Worm (Caenorhabditis elegans) whole organism, young adult: ENCODE measurements around the gene C38C3.3.

Source experiments
- B0019.2 ChIP-seq: fragments of 200-800 bp; sonication (Bioruptor generic); conservative IDR thresholded peaks from 2 replicates; pipeline ENCODE4 v1.3.6; 2022; ENCODE audit warnings: missing genetic modification reagents, missing genetic modification characterization, missing compliant biosample characterization
- C06A6.2 ChIP-seq: fragments of 200-800 bp; sonication (Bioruptor generic); conservative IDR thresholded peaks from 2 replicates; pipeline ENCODE4 v1.3.6; 2022; ENCODE audit warnings: missing genetic modification characterization, missing compliant biosample characterization
- D2030.7 ChIP-seq: fragments of 200-800 bp; sonication (Bioruptor generic); IDR thresholded peaks from 2 replicates; pipeline ENCODE4 v1.3.6; 2022; ENCODE audit warnings: missing genetic modification reagents, missing genetic modification characterization, missing compliant biosample characterization
- F33H1.4 ChIP-seq: fragments of 200-800 bp; sonication (Bioruptor generic); IDR thresholded peaks from 2 replicates; pipeline ENCODE4 v1.3.6; 2022; ENCODE audit warnings: missing genetic modification reagents, missing genetic modification characterization, missing compliant biosample characterization
- F39B2.1 ChIP-seq: fragments of 200-800 bp; sonication (Bioruptor generic); IDR thresholded peaks from 2 replicates; pipeline ENCODE4 v1.3.6; 2022; ENCODE audit warnings: missing genetic modification reagents, missing genetic modification characterization, missing compliant biosample characterization
- F49E8.2 ChIP-seq: sonication (generic microtip); optimal IDR thresholded peaks from 3 replicates; lab custom pipeline; 2017; ENCODE audit warnings: missing genetic modification characterization, mild to moderate bottlenecking, missing compliant biosample characterization, antibody characterized with exemption, moderate library complexity; ENCODE audit not compliant: insufficient read depth
- F52B5.7 ChIP-seq: sonication (generic microtip); optimal IDR thresholded peaks from 2 replicates; lab custom pipeline; 2016; ENCODE audit warnings: mild to moderate bottlenecking, missing genetic modification characterization, missing compliant biosample characterization
- F57C9.4 ChIP-seq: sonication (generic microtip); optimal IDR thresholded peaks from 2 replicates; lab custom pipeline; 2017; ENCODE audit warnings: mild to moderate bottlenecking, missing genetic modification characterization, missing compliant biosample characterization
- K11D2.4 ChIP-seq: fragments of 200-800 bp; sonication (Bioruptor generic); IDR thresholded peaks from 2 replicates; pipeline ENCODE4 v1.3.6; 2022; ENCODE audit warnings: missing genetic modification reagents, missing genetic modification characterization, missing compliant biosample characterization
- T07F8.4 ChIP-seq: sonication (generic microtip); optimal IDR thresholded peaks from 2 replicates; lab custom pipeline; 2016; ENCODE audit warnings: mild to moderate bottlenecking, missing genetic modification characterization, moderate library complexity, missing compliant biosample characterization
- Y79H2A.3 ChIP-seq: fragments of 200-800 bp; sonication (Bioruptor generic); conservative IDR thresholded peaks from 2 replicates; pipeline ENCODE4 v1.3.6; 2022; ENCODE audit warnings: missing genetic modification reagents, missing genetic modification characterization, missing compliant biosample characterization
- ZK185.1 ChIP-seq: sonication (generic microtip); optimal IDR thresholded peaks from 2 replicates; lab custom pipeline; 2016; ENCODE audit warnings: mild to moderate bottlenecking, missing genetic modification characterization, missing compliant biosample characterization; ENCODE audit not compliant: poor library complexity, severe bottlenecking
- aptf-3 ChIP-seq: fragments of 200-800 bp; sonication (Bioruptor generic); IDR thresholded peaks from 2 replicates; pipeline ENCODE4 v1.3.6; 2022; ENCODE audit warnings: missing genetic modification characterization, missing compliant biosample characterization
- atf-7 ChIP-seq: sonication (generic microtip); optimal IDR thresholded peaks from 2 replicates; lab custom pipeline; 2017; ENCODE audit warnings: mild to moderate bottlenecking, missing genetic modification characterization, missing compliant biosample characterization
- athp-1 ChIP-seq: sonication (generic microtip); optimal IDR thresholded peaks from 2 replicates; lab custom pipeline; 2017; ENCODE audit warnings: mild to moderate bottlenecking, missing genetic modification characterization, missing compliant biosample characterization
- attf-5 ChIP-seq: fragments of 200-800 bp; sonication (Bioruptor generic); optimal IDR thresholded peaks from 2 replicates; lab custom pipeline; 2018; ENCODE audit warnings: mild to moderate bottlenecking, missing genetic modification characterization, missing compliant biosample characterization
- ceh-100 ChIP-seq: fragments of 200-800 bp; sonication (Bioruptor generic); IDR thresholded peaks from 2 replicates; pipeline ENCODE4 v1.3.6; 2022; ENCODE audit warnings: missing genetic modification reagents, missing genetic modification characterization, missing compliant biosample characterization
- ceh-79 ChIP-seq: sonication (generic microtip); optimal IDR thresholded peaks from 2 replicates; lab custom pipeline; 2017; ENCODE audit warnings: mild to moderate bottlenecking, missing genetic modification characterization, missing compliant biosample characterization
- ceh-91 ChIP-seq: fragments of 200-800 bp; sonication (Bioruptor generic); IDR thresholded peaks from 2 replicates; pipeline ENCODE4 v1.3.6; 2022; ENCODE audit warnings: missing genetic modification reagents, missing genetic modification characterization, missing compliant biosample characterization
- dpff-1 ChIP-seq: sonication (generic microtip); optimal IDR thresholded peaks from 2 replicates; lab custom pipeline; 2017; ENCODE audit warnings: mild to moderate bottlenecking, missing genetic modification characterization, missing compliant biosample characterization
- ekl-4 ChIP-seq: fragments of 200-800 bp; sonication (Bioruptor generic); IDR thresholded peaks from 2 replicates; pipeline ENCODE4 v1.3.6; 2022; ENCODE audit warnings: missing genetic modification reagents, missing genetic modification characterization, missing compliant biosample characterization
- ets-4 ChIP-seq: fragments of 200-800 bp; sonication (Bioruptor generic); optimal IDR thresholded peaks from 2 replicates; lab custom pipeline; 2018; ENCODE audit warnings: mild to moderate bottlenecking, missing genetic modification characterization, missing compliant biosample characterization
- hmg-1.2 ChIP-seq: fragments of 200-800 bp; sonication (Bioruptor generic); IDR thresholded peaks from 2 replicates; pipeline ENCODE4 v1.3.6; 2022; ENCODE audit warnings: missing genetic modification reagents, missing genetic modification characterization, missing compliant biosample characterization
- hrde-1 ChIP-seq: sonication (generic microtip); optimal IDR thresholded peaks from 2 replicates; lab custom pipeline; 2016; ENCODE audit warnings: missing genetic modification characterization, mild to moderate bottlenecking, missing compliant biosample characterization, moderate library complexity, missing genotype, missing genetic modification reagents, borderline replicate concordance
- hsf-1 ChIP-seq: fragments of 200-800 bp; sonication (Bioruptor generic); IDR thresholded peaks from 2 replicates; pipeline ENCODE4 v1.3.6; 2022; ENCODE audit warnings: missing genetic modification reagents, missing genetic modification characterization, missing compliant biosample characterization
- let-526 ChIP-seq: fragments of 200-800 bp; sonication (Bioruptor generic); IDR thresholded peaks from 2 replicates; pipeline ENCODE4 v1.3.6; 2022; ENCODE audit warnings: missing genetic modification reagents, missing genetic modification characterization, missing compliant biosample characterization
- lin-35 ChIP-seq, 3 experiments: fragments of 150-350 bp in 2 of 3; sonication (generic microtip) in 1 of 3; optimal IDR thresholded peaks; 2 replicates each; lab custom pipeline; 2014 to 2018; ENCODE audit warnings: missing biosample characterization in 3 of 3, missing genetic modification characterization in 3 of 3, missing genetic modification reagents in 3 of 3
- lir-1 ChIP-seq: fragments of 200-800 bp; sonication (Bioruptor generic); conservative IDR thresholded peaks from 2 replicates; pipeline ENCODE4 v1.3.6; 2022; ENCODE audit warnings: missing genetic modification reagents, missing genetic modification characterization, missing compliant biosample characterization
- madf-8 ChIP-seq: fragments of 200-800 bp; sonication (Bioruptor generic); conservative IDR thresholded peaks from 2 replicates; pipeline ENCODE4 v1.3.6; 2022; ENCODE audit warnings: missing genetic modification reagents, missing genetic modification characterization, missing compliant biosample characterization
- mes-4 ChIP-seq: sonication (generic microtip); optimal IDR thresholded peaks from 2 replicates; lab custom pipeline; 2016; ENCODE audit warnings: missing genotype, missing genetic modification characterization, missing compliant biosample characterization
- nfya-1 ChIP-seq: sonication (generic microtip); optimal IDR thresholded peaks from 2 replicates; lab custom pipeline; 2017; ENCODE audit warnings: antibody characterized with exemption, missing compliant biosample characterization, missing genetic modification characterization, borderline replicate concordance; ENCODE audit not compliant: insufficient read depth
- nhr-120 ChIP-seq: fragments of 200-800 bp; sonication (Bioruptor generic); IDR thresholded peaks from 2 replicates; pipeline ENCODE4 v1.3.6; 2022; ENCODE audit warnings: missing genetic modification characterization, missing compliant biosample characterization
- pbrm-1 ChIP-seq: fragments of 200-800 bp; sonication (Bioruptor generic); IDR thresholded peaks from 2 replicates; pipeline ENCODE4 v1.3.6; 2022; ENCODE audit warnings: missing genetic modification reagents, missing genetic modification characterization, missing compliant biosample characterization
- rcor-1 ChIP-seq: fragments of 200-800 bp; sonication (Bioruptor generic); IDR thresholded peaks from 2 replicates; pipeline ENCODE4 v1.3.6; 2022; ENCODE audit warnings: missing genetic modification reagents, missing genetic modification characterization, missing compliant biosample characterization
- rec-8 ChIP-seq, 2 experiments: sonication (generic microtip); optimal IDR thresholded peaks; 2 replicates each; lab custom pipeline; 2016; ENCODE audit warnings: mild to moderate bottlenecking in 2 of 2, missing genetic modification characterization in 2 of 2, missing genetic modification reagents in 2 of 2, missing genotype in 2 of 2, missing biosample characterization in 1 of 2, missing compliant biosample characterization in 1 of 2, moderate library complexity in 1 of 2
- snpc-3.4 ChIP-seq: sonication (generic microtip); optimal IDR thresholded peaks from 2 replicates; lab custom pipeline; 2017; ENCODE audit warnings: missing genetic modification characterization, mild to moderate bottlenecking, missing compliant biosample characterization, antibody characterized with exemption, moderate library complexity, missing genotype, missing genetic modification reagents
- sptf-2 ChIP-seq: fragments of 200-800 bp; sonication (Bioruptor generic); optimal IDR thresholded peaks from 2 replicates; lab custom pipeline; 2018; ENCODE audit warnings: mild to moderate bottlenecking, missing genetic modification characterization, missing compliant biosample characterization
- tbx-9 ChIP-seq: sonication (generic microtip); optimal IDR thresholded peaks from 2 replicates; lab custom pipeline; 2016; ENCODE audit warnings: borderline replicate concordance, missing genetic modification characterization, inconsistent platforms, missing compliant biosample characterization
- tlf-1 ChIP-seq: fragments of 200-800 bp; sonication (Bioruptor generic); optimal IDR thresholded peaks from 2 replicates; lab custom pipeline; 2018; ENCODE audit warnings: mild to moderate bottlenecking, missing genetic modification characterization, missing compliant biosample characterization
- unc-130 ChIP-seq: sonication (generic microtip); optimal IDR thresholded peaks from 2 replicates; lab custom pipeline; 2016; ENCODE audit warnings: missing genetic modification reagents, missing genetic modification characterization, missing compliant biosample characterization
- xnd-1 ChIP-seq: sonication (generic microtip); optimal IDR thresholded peaks from 2 replicates; lab custom pipeline; 2016; ENCODE audit warnings: missing genotype, missing genetic modification reagents, missing genetic modification characterization, missing compliant biosample characterization
- ztf-18 ChIP-seq: sonication (generic microtip); optimal IDR thresholded peaks from 2 replicates; lab custom pipeline; 2016; ENCODE audit warnings: missing genotype, mild to moderate bottlenecking, missing genetic modification characterization, missing compliant biosample characterization
- ztf-22 ChIP-seq: fragments of 200-800 bp; sonication (Bioruptor generic); optimal IDR thresholded peaks from 2 replicates; lab custom pipeline; 2018; ENCODE audit warnings: mild to moderate bottlenecking, missing genetic modification characterization, moderate library complexity, missing compliant biosample characterization
- ztf-25 ChIP-seq: fragments of 200-800 bp; sonication (Bioruptor generic); IDR thresholded peaks from 2 replicates; pipeline ENCODE4 v1.3.6; 2022; ENCODE audit warnings: missing genetic modification reagents, missing genetic modification characterization, missing compliant biosample characterization
- ztf-26 ChIP-seq: sonication (generic microtip); optimal IDR thresholded peaks from 2 replicates; lab custom pipeline; 2017; ENCODE audit warnings: missing genetic modification characterization, missing compliant biosample characterization
- ztf-3 ChIP-seq: fragments of 200-800 bp; sonication (Bioruptor generic); optimal IDR thresholded peaks from 2 replicates; lab custom pipeline; 2018; ENCODE audit warnings: mild to moderate bottlenecking, missing genetic modification characterization, missing compliant biosample characterization
- ztf-6 ChIP-seq: fragments of 200-800 bp; sonication (Bioruptor generic); IDR thresholded peaks from 2 replicates; pipeline ENCODE4 v1.3.6; 2022; ENCODE audit warnings: missing genetic modification reagents, missing genetic modification characterization, missing compliant biosample characterization

Gene C38C3.3

DNA sequence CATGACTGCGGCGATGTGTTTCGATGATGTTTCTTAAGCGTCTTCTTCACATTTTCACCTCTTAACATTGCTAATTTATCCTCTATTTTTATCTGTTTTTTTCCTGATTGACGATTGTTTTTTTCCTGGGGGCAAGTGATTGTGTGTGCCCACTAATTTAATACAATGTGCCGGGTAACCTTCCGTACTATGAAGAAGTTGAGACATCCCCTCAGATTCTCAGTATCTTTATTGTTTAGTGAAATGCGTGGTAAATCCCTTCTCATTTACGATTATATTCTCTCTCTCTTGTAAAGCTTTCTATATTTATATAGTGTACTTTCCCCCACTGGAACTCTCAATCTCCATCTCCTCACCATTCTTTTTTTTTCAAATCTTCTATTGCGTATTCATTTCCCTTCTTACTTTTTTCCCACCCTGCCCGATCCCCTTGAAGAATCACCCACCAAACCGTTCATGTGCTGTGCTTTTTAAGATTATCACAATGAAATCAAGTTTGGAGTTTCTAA is 19.1 kb upstream of the C38C3.3 start (continued):
- peak; percentile 59; the same call in 1 of the 2 replicates for TF ChIP-seq ztf-25
- peak; percentile 6 for TF ChIP-seq ztf-18 (tag; lab: Kevin White, UChicago)
- TF ChIP-seq rec-8 (tag; optimal IDR thresholded peaks at IDR 0.05; lab: Kevin White, UChicago): no peak
- no peak for TF ChIP-seq lir-1 (GFP tag; lab: Robert Waterston, UW)
- TF ChIP-seq F52B5.7 (tag; lab: Kevin White, UChicago): no peak
- TF ChIP-seq nhr-120: no peak
- no peak for TF ChIP-seq C06A6.2 (GFP tag; lab: Robert Waterston, UW)
- TF ChIP-seq tbx-9 (tag; lab: Kevin White, UChicago): no peak
- TF ChIP-seq hmg-1.2 (GFP tag; lab: Robert Waterston, UW): no peak
- TF ChIP-seq hrde-1 (tag; lab: Kevin White, UChicago): no peak
- 0 out of 2 replicates have a peak, but pooled peaks have one; percentile 2 for TF ChIP-seq F39B2.1 (GFP tag; lab: Robert Waterston, UW)
- no peak for TF ChIP-seq ceh-100 (GFP tag; lab: Robert Waterston, UW)
- TF ChIP-seq F49E8.2: peak; percentile 69
- TF ChIP-seq nfya-1 (tag; lab: Kevin White, UChicago): no peak
- TF ChIP-seq dpff-1 (tag; lab: Kevin White, UChicago): no peak
- TF ChIP-seq madf-8: no peak
- TF ChIP-seq ets-4: no peak
- TF ChIP-seq ekl-4 (GFP tag; lab: Robert Waterston, UW): peak; percentile 13; the same call in 1 of the 2 replicates
- TF ChIP-seq mes-4: no peak
- TF ChIP-seq snpc-3.4 (tag; lab: Kevin White, UChicago): peak; percentile 63
- TF ChIP-seq aptf-3 (GFP tag; lab: Robert Waterston, UW): no peak
- no peak for TF ChIP-seq ztf-6
- no peak for TF ChIP-seq atf-7 (tag; lab: Kevin White, UChicago)
- TF ChIP-seq Y79H2A.3: 0 out of 2 replicates have a peak, but pooled peaks have one; percentile 8
- no peak for TF ChIP-seq B0019.2 (GFP tag; lab: Robert Waterston, UW)
- no peak for TF ChIP-seq K11D2.4 (GFP tag; lab: Robert Waterston, UW)
- 0 out of 2 replicates have a peak, but pooled peaks have one; percentile 11 for TF ChIP-seq pbrm-1 (GFP tag; lab: Robert Waterston, UW)
- no peak for TF ChIP-seq ztf-3 (GFP tag; lab: Kevin White, UChicago)
- peak in 1 of 3 experiments; percentile 26 for TF ChIP-seq lin-35 (GFP tag; optimal IDR thresholded peaks at IDR 0.05; lab: Kevin White, UChicago)
- TF ChIP-seq tlf-1 (GFP tag; lab: Kevin White, UChicago): no peak
- peak; percentile 64; the same call in 1 of the 2 replicates for TF ChIP-seq hsf-1 (GFP tag; lab: Robert Waterston, UW)

DNA sequence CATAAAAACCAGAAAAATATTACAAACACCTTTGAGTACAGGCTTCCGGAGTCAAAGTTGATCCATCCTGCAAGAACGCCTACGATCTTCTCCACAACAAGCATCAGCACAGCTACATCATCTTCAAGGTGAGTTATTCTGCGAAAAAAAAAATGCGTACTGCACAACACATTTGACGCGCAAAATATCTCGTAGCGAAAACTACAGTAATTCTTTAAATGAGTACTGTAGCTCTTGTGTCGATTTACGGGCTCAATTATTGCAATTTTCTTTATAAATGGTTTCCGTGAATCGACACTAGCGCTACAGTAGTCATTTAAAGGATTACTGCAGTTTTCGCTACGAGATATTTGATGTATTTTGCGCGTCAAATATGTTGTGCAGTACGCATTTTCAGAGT is 18.6 kb upstream of the C38C3.3 start:
- TF ChIP-seq hmg-1.2 (GFP tag; lab: Robert Waterston, UW) (no peak), ztf-26 (tag; lab: Kevin White, UChicago) (no peak), ceh-100 (GFP tag; lab: Robert Waterston, UW) (no peak), xnd-1 (peak; percentile 33), T07F8.4 (tag; lab: Kevin White, UChicago) (no peak), F57C9.4 (tag; lab: Kevin White, UChicago) (no peak), ztf-22 (GFP tag; lab: Kevin White, UChicago) (no peak), let-526 (no peak), rcor-1 (GFP tag; lab: Robert Waterston, UW) (0 out of 2 replicates have a peak, but pooled peaks have one; percentile 5), sptf-2 (GFP tag; lab: Kevin White, UChicago) (no peak), aptf-3 (GFP tag; lab: Robert Waterston, UW) (no peak), attf-5 (GFP tag; lab: Kevin White, UChicago) (no peak), F52B5.7 (tag; lab: Kevin White, UChicago) (no peak), unc-130 (no peak), C06A6.2 (GFP tag; lab: Robert Waterston, UW) (no peak), ceh-91 (GFP tag; lab: Robert Waterston, UW) (peak; percentile 42), ceh-79 (tag; lab: Kevin White, UChicago) (no peak), athp-1 (tag; lab: Kevin White, UChicago) (no peak), F33H1.4 (GFP tag; lab: Robert Waterston, UW) (peak; percentile 60), tbx-9 (tag; lab: Kevin White, UChicago) (no peak), Y79H2A.3 (no peak), D2030.7 (GFP tag; lab: Robert Waterston, UW) (no peak), ZK185.1 (tag; lab: Kevin White, UChicago) (no peak)
